Fruit fly (Drosophila melanogaster): ENCODE measurements around the gene CG7781.

- peak; percentile 6 for TF ChIP-seq fd85E (GFP tag; optimal IDR thresholded peaks at IDR 0.05)
- TF ChIP-seq CG10669 (GFP tag; optimal IDR thresholded peaks at IDR 0.05), result peak; percentile 79
- peak; percentile 90 for TF ChIP-seq CG3919 (GFP tag; optimal IDR thresholded peaks at IDR 0.05)
- peak; percentile 86 for TF ChIP-seq Smox (GFP tag; optimal IDR thresholded peaks at IDR 0.05)
- peak; percentile 72 for TF ChIP-seq CG6276 (GFP tag; optimal IDR thresholded peaks at IDR 0.05)
- peak; percentile 88 for TF ChIP-seq topi (GFP tag; optimal IDR thresholded peaks at IDR 0.05)
- TF ChIP-seq Lpt (GFP tag; optimal IDR thresholded peaks at IDR 0.05), result peak; percentile 32
- TF ChIP-seq eg (GFP tag; IDR thresholded peaks at IDR 0.05), result peak; percentile 85
- TF ChIP-seq CG8319 (GFP tag; optimal IDR thresholded peaks at IDR 0.05), result peak; percentile 81
- TF ChIP-seq CG15336 (GFP tag; IDR thresholded peaks at IDR 0.05), result peak; percentile 77
- peak; percentile 74 for TF ChIP-seq CG1621 (tag; optimal IDR thresholded peaks at IDR 0.05)
- peak; percentile 83 for TF ChIP-seq OdsH (GFP tag; optimal IDR thresholded peaks at IDR 0.05)
These were observed 34.5 kb downstream of the CG7781 start for dm6 chr2L:8290653-8291233.

Measured in whole organism, prepupa.